Worm (Caenorhabditis elegans) whole organism, midembryonic: ENCODE measurements around the gene srv-2.

ENCODE experiments used
- flt-1 ChIP-seq: fragments of 200-800 bp; sonication (Bioruptor generic); IDR thresholded peaks from 2 replicates; pipeline ENCODE4 v1.3.6; 2022; ENCODE audit warnings: missing genetic modification characterization, missing compliant biosample characterization
- klf-2 ChIP-seq: fragments of 200-800 bp; sonication (Bioruptor generic); conservative IDR thresholded peaks from 2 replicates; pipeline ENCODE4 v1.3.6; 2022; ENCODE audit warnings: missing genetic modification reagents, missing genetic modification characterization, missing compliant biosample characterization
- ref-1 ChIP-seq: fragments of 200-800 bp; sonication (Bioruptor generic); conservative IDR thresholded peaks from 2 replicates; pipeline ENCODE4 v1.3.6; 2022; ENCODE audit warnings: missing genetic modification reagents, missing genetic modification characterization, missing compliant biosample characterization

DNA sequence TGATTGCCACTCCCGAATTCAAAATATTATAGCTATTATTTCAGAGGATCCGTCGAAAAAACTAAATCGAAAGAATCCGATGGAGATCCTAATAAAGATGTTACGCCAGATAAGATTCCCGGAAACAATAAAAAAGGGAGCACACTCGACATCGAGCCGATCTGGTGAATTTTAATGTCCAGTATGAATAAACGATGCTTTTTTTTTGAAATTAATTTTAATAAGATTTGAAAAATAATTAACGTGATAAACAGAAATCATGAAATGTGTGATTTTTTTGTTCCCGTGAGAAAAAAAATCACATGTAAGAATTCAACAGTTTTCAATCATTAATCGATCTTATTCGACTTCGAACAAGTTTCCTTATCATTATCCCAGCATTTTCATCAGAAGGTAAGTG lies 37.0 kb upstream of the srv-2 start, which contains the start of gene M28.9:
- TF ChIP-seq klf-2 (no peak), flt-1 (GFP tag; lab: Robert Waterston, UW) (no peak), ref-1 (GFP tag; lab: Robert Waterston, UW) (no peak)
